Worm (Caenorhabditis elegans): ENCODE data around the gene C16C8.18.

ce11 chrII:3429400-3429799 lies at the start of gene C16C8.18:
- TF ChIP-seq nhr-11 (tag; optimal IDR thresholded peaks at IDR 0.05), result no peak
- no peak for TF ChIP-seq R02D3.7 (tag; optimal IDR thresholded peaks at IDR 0.05)
- TF ChIP-seq egl-27 (tag; optimal IDR thresholded peaks at IDR 0.05), result no peak
- peak; percentile 27 for TF ChIP-seq unc-55 (GFP tag; optimal IDR thresholded peaks at IDR 0.05)
- no peak for TF ChIP-seq ZK546.5 (tag; optimal IDR thresholded peaks at IDR 0.05)
- no peak for TF ChIP-seq ceh-82 (tag; optimal IDR thresholded peaks at IDR 0.05)

Data from whole organism, L2 larva.